Fruit fly (Drosophila melanogaster): ENCODE measurements around the gene CG13949.

- TF ChIP-seq Pif1B (GFP tag; optimal IDR thresholded peaks at IDR 0.05) (peak; percentile 15), CG10348 (GFP tag; IDR thresholded peaks at IDR 0.05) (no peak), CG13204 (GFP tag; optimal IDR thresholded peaks at IDR 0.05) (no peak), D1 (tag; optimal IDR thresholded peaks at IDR 0.05) (no peak), EcR (GFP tag; optimal IDR thresholded peaks at IDR 0.05) (no peak), CG17806 (tag; optimal IDR thresholded peaks at IDR 0.05) (peak; percentile 38), fd96Ca (GFP tag; IDR thresholded peaks at IDR 0.05) (peak; percentile 76; the same call in 2 of the 3 replicates), rn (GFP tag; IDR thresholded peaks at IDR 0.05) (peak; percentile 36; the same call in 1 of the 2 replicates)
Measured at dm6 chr2L:870749-871418, 15.7 kb downstream of the CG13949 start.

Measured in whole organism, pupa.